Worm (Caenorhabditis elegans) whole organism, L1 larva: Measurements from ENCODE around the gene K08F9.4.

Experiments used
- C16A3.4 ChIP-seq: fragments of 150-350 bp; optimal IDR thresholded peaks from 2 replicates; lab custom pipeline; 2014; ENCODE audit warnings: missing biosample characterization, missing genetic modification characterization
- aha-1 ChIP-seq: fragments of 150-350 bp; optimal IDR thresholded peaks from 2 replicates; lab custom pipeline; 2014; ENCODE audit warnings: missing biosample characterization, missing genetic modification characterization
- alr-1 ChIP-seq: fragments of 200-800 bp; sonication (Bioruptor generic); optimal IDR thresholded peaks from 2 replicates; lab custom pipeline; 2018; ENCODE audit warnings: borderline replicate concordance, mild to moderate bottlenecking, missing genetic modification characterization, missing compliant biosample characterization
- ama-1 ChIP-seq: fragments of 150-350 bp; optimal IDR thresholded peaks from 2 replicates; lab custom pipeline; 2014
- blmp-1 ChIP-seq: fragments of 150-350 bp; optimal IDR thresholded peaks from 2 replicates; lab custom pipeline; 2014; ENCODE audit warnings: missing biosample characterization, missing genetic modification characterization
- ceh-63 ChIP-seq: fragments of 200-800 bp; sonication (Bioruptor generic); optimal IDR thresholded peaks from 2 replicates; lab custom pipeline; 2018; ENCODE audit warnings: mild to moderate bottlenecking, missing genetic modification characterization, missing compliant biosample characterization
- ceh-8 ChIP-seq: fragments of 200-800 bp; sonication (Bioruptor generic); optimal IDR thresholded peaks from 2 replicates; lab custom pipeline; 2018; ENCODE audit warnings: mild to moderate bottlenecking, missing genetic modification characterization, moderate library complexity, missing compliant biosample characterization
- dpl-1 ChIP-seq, 3 experiments: fragments of 150-350 bp in 2 of 3; sonication (generic microtip) in 1 of 3; optimal IDR thresholded peaks; 2 replicates each; lab custom pipeline; 2014 to 2017; ENCODE audit warnings: missing biosample characterization in 3 of 3, missing genetic modification characterization in 3 of 3, missing genetic modification reagents in 3 of 3
- dsc-1 ChIP-seq: sonication (generic microtip); optimal IDR thresholded peaks from 2 replicates; lab custom pipeline; 2016; ENCODE audit warnings: mild to moderate bottlenecking, missing genetic modification characterization, missing compliant biosample characterization
- efl-1 ChIP-seq, 4 experiments: fragments of 150-350 bp; optimal IDR thresholded peaks in 3 of 4; peaks in 1 of 4; 1 replicate in 1 of 4; 2 replicates in 3 of 4; lab custom pipeline; 2014; ENCODE audit warnings: missing biosample characterization in 2 of 4, missing genetic modification characterization in 2 of 4, missing genetic modification reagents in 2 of 4
- efl-3 ChIP-seq: fragments of 200-800 bp; sonication (Bioruptor generic); optimal IDR thresholded peaks from 2 replicates; lab custom pipeline; 2018; ENCODE audit warnings: mild to moderate bottlenecking, missing genetic modification characterization, missing compliant biosample characterization
- egl-13 ChIP-seq: sonication (generic microtip); optimal IDR thresholded peaks from 2 replicates; lab custom pipeline; 2016; ENCODE audit warnings: missing genotype, missing genetic modification reagents, missing genetic modification characterization, missing compliant biosample characterization
- egl-27 ChIP-seq, 2 experiments: fragments of 150-350 bp in 1 of 2; sonication (generic microtip); optimal IDR thresholded peaks; 3 replicates each; lab custom pipeline; 2017 to 2018; ENCODE audit warnings: missing biosample characterization in 2 of 2, missing genetic modification characterization in 2 of 2, missing genetic modification reagents in 2 of 2
- fkh-10 ChIP-seq: sonication (generic microtip); optimal IDR thresholded peaks from 2 replicates; lab custom pipeline; 2017; ENCODE audit warnings: missing biosample characterization, missing genetic modification reagents, missing genetic modification characterization
- fkh-8 ChIP-seq: sonication (generic microtip); optimal IDR thresholded peaks from 2 replicates; lab custom pipeline; 2016; ENCODE audit warnings: mild to moderate bottlenecking, missing genetic modification characterization, missing compliant biosample characterization
- grh-1 ChIP-seq: fragments of 200-800 bp; sonication (Bioruptor generic); IDR thresholded peaks from 2 replicates; pipeline ENCODE4 v1.3.6; 2022; ENCODE audit warnings: missing genetic modification reagents, missing genetic modification characterization, missing compliant biosample characterization
- hlh-17 ChIP-seq: fragments of 200-800 bp; sonication (Bioruptor generic); optimal IDR thresholded peaks from 2 replicates; lab custom pipeline; 2018; ENCODE audit warnings: missing genetic modification characterization, mild to moderate bottlenecking, missing compliant biosample characterization, moderate library complexity, borderline replicate concordance
- hlh-4 ChIP-seq: sonication (generic microtip); optimal IDR thresholded peaks from 2 replicates; lab custom pipeline; 2016; ENCODE audit warnings: mild to moderate bottlenecking, missing genetic modification characterization, missing compliant biosample characterization
- irx-1 ChIP-seq: sonication (generic microtip); optimal IDR thresholded peaks from 2 replicates; lab custom pipeline; 2016; ENCODE audit warnings: missing genetic modification characterization, missing compliant biosample characterization
- isw-1 ChIP-seq: fragments of 200-800 bp; sonication (Bioruptor generic); IDR thresholded peaks from 2 replicates; pipeline ENCODE4 v1.3.6; 2022; ENCODE audit warnings: missing genetic modification characterization, missing compliant biosample characterization
- jun-1 ChIP-seq: fragments of 150-350 bp; optimal IDR thresholded peaks from 2 replicates; lab custom pipeline; 2014; ENCODE audit warnings: missing biosample characterization, missing genetic modification reagents, missing genetic modification characterization
- lin-13 ChIP-seq: fragments of 150-350 bp; optimal IDR thresholded peaks from 2 replicates; lab custom pipeline; 2014; ENCODE audit warnings: missing biosample characterization, missing genetic modification reagents, missing genetic modification characterization
- lin-35 ChIP-seq, 2 experiments: fragments of 150-350 bp; optimal IDR thresholded peaks; 2 replicates each; lab custom pipeline; 2014; ENCODE audit warnings: missing biosample characterization in 2 of 2, missing genetic modification characterization in 2 of 2, missing genetic modification reagents in 2 of 2
- lin-39 ChIP-seq: fragments of 150-350 bp; optimal IDR thresholded peaks from 2 replicates; lab custom pipeline; 2014; ENCODE audit warnings: missing biosample characterization, missing genetic modification reagents, missing genetic modification characterization
- lir-3 ChIP-seq: sonication (generic microtip); optimal IDR thresholded peaks from 2 replicates; lab custom pipeline; 2016; ENCODE audit warnings: mild to moderate bottlenecking, missing genetic modification characterization, moderate library complexity, missing compliant biosample characterization; ENCODE audit not compliant: poor library complexity
- mdl-1 ChIP-seq, 2 experiments: fragments of 150-350 bp; optimal IDR thresholded peaks; 2 replicates each; lab custom pipeline; 2014 to 2017; ENCODE audit warnings: missing biosample characterization in 2 of 2, missing genetic modification characterization in 2 of 2, inconsistent platforms in 1 of 2
- mef-2 ChIP-seq: fragments of 150-350 bp; optimal IDR thresholded peaks from 2 replicates; lab custom pipeline; 2014; ENCODE audit warnings: missing biosample characterization, missing genetic modification characterization
- nhr-11 ChIP-seq: fragments of 150-350 bp; optimal IDR thresholded peaks from 2 replicates; lab custom pipeline; 2014; ENCODE audit warnings: missing biosample characterization, missing genetic modification characterization
- nhr-20 ChIP-seq: sonication (generic microtip); optimal IDR thresholded peaks from 2 replicates; lab custom pipeline; 2016; ENCODE audit warnings: mild to moderate bottlenecking, missing genetic modification characterization, missing compliant biosample characterization
- nhr-237 ChIP-seq: fragments of 150-350 bp; optimal IDR thresholded peaks from 2 replicates; lab custom pipeline; 2014; ENCODE audit warnings: missing biosample characterization, missing genetic modification characterization
- nhr-28 ChIP-seq: fragments of 150-350 bp; optimal IDR thresholded peaks from 2 replicates; lab custom pipeline; 2014; ENCODE audit warnings: missing biosample characterization, missing genetic modification characterization
- nhr-71 ChIP-seq: sonication (generic microtip); optimal IDR thresholded peaks from 2 replicates; lab custom pipeline; 2016; ENCODE audit warnings: mild to moderate bottlenecking, missing genetic modification characterization, moderate library complexity, missing compliant biosample characterization
- nhr-76 ChIP-seq: sonication (generic microtip); optimal IDR thresholded peaks from 2 replicates; lab custom pipeline; 2017; ENCODE audit warnings: missing biosample characterization, missing genetic modification characterization
- nhr-77 ChIP-seq: fragments of 150-350 bp; optimal IDR thresholded peaks from 2 replicates; lab custom pipeline; 2014; ENCODE audit warnings: missing biosample characterization, missing genetic modification characterization
- nhr-84 ChIP-seq: sonication (generic microtip); optimal IDR thresholded peaks from 2 replicates; lab custom pipeline; 2017; ENCODE audit warnings: missing biosample characterization, missing genetic modification characterization
- nhr-90 ChIP-seq: sonication (generic microtip); optimal IDR thresholded peaks from 2 replicates; lab custom pipeline; 2016; ENCODE audit warnings: mild to moderate bottlenecking, missing genetic modification characterization, missing compliant biosample characterization; ENCODE audit not compliant: poor library complexity
- pag-3 ChIP-seq: sonication (generic microtip); optimal IDR thresholded peaks from 2 replicates; lab custom pipeline; 2017; ENCODE audit warnings: missing genetic modification characterization, mild to moderate bottlenecking, missing compliant biosample characterization, antibody characterized with exemption, borderline replicate concordance; ENCODE audit not compliant: insufficient read depth
- rnt-1 ChIP-seq: sonication (generic microtip); optimal IDR thresholded peaks from 2 replicates; lab custom pipeline; 2016; ENCODE audit warnings: mild to moderate bottlenecking, missing genetic modification characterization, moderate library complexity, missing compliant biosample characterization
- skn-1 ChIP-seq: fragments of 150-350 bp; optimal IDR thresholded peaks from 2 replicates; lab custom pipeline; 2014; ENCODE audit warnings: missing biosample characterization, missing genetic modification characterization
- snu-23 ChIP-seq: sonication (generic microtip); optimal IDR thresholded peaks from 2 replicates; lab custom pipeline; 2016; ENCODE audit warnings: missing genetic modification characterization, missing compliant biosample characterization
- sox-4 ChIP-seq: sonication (generic microtip); optimal IDR thresholded peaks from 2 replicates; lab custom pipeline; 2016; ENCODE audit warnings: missing genetic modification characterization, missing compliant biosample characterization
- sup-37 ChIP-seq: fragments of 200-800 bp; sonication (Bioruptor generic); optimal IDR thresholded peaks from 2 replicates; lab custom pipeline; 2018; ENCODE audit warnings: mild to moderate bottlenecking, missing genetic modification characterization, missing compliant biosample characterization
- swsn-7 ChIP-seq: sonication (generic microtip); optimal IDR thresholded peaks from 2 replicates; lab custom pipeline; 2016; ENCODE audit warnings: missing genetic modification characterization, missing compliant biosample characterization
- tbx-2 ChIP-seq: sonication (generic microtip); optimal IDR thresholded peaks from 2 replicates; lab custom pipeline; 2016; ENCODE audit warnings: missing genetic modification characterization, missing compliant biosample characterization
- unc-98 ChIP-seq: fragments of 200-800 bp; sonication (Bioruptor generic); IDR thresholded peaks from 2 replicates; pipeline ENCODE4 v1.3.6; 2022; ENCODE audit warnings: missing genetic modification characterization, missing compliant biosample characterization
- xbp-1 ChIP-seq: sonication (generic microtip); optimal IDR thresholded peaks from 2 replicates; lab custom pipeline; 2016; ENCODE audit warnings: missing genetic modification characterization, missing compliant biosample characterization
- zip-4 ChIP-seq: fragments of 200-800 bp; sonication (Bioruptor generic); optimal IDR thresholded peaks from 2 replicates; lab custom pipeline; 2018; ENCODE audit warnings: mild to moderate bottlenecking, missing genetic modification characterization, moderate library complexity, missing compliant biosample characterization
- ztf-11 ChIP-seq, 2 experiments: sonication (generic microtip); optimal IDR thresholded peaks; 2 replicates each; lab custom pipeline; 2016 to 2017; ENCODE audit warnings: missing genetic modification characterization in 2 of 2, missing biosample characterization in 1 of 2, missing compliant biosample characterization in 1 of 2
- ztf-4 ChIP-seq: fragments of 150-350 bp; optimal IDR thresholded peaks from 2 replicates; lab custom pipeline; 2014; ENCODE audit warnings: missing biosample characterization, missing genetic modification characterization

K08F9.4 gene

ce11 chrV:15189567-15189966 is 45.7 kb downstream of the K08F9.4 start, which contains the start of gene cyn-3 (continued):
- TF ChIP-seq dpl-1 (GFP tag; optimal IDR thresholded peaks at IDR 0.05; lab: Kevin White, UChicago) (peak; percentile 99), fkh-10 (GFP tag; lab: Kevin White, UChicago) (peak; percentile 56), skn-1 (tag; lab: Kevin White, UChicago) (peak; percentile 90), lin-35 (GFP tag; optimal IDR thresholded peaks at IDR 0.05; lab: Kevin White, UChicago) (peak; percentile 100), efl-3 (no peak), ama-1 (lab: Kevin White, UChicago) (peak; percentile 66)

- peak; percentile 69 for TF ChIP-seq C16A3.4 (tag; lab: Kevin White, UChicago)
- TF ChIP-seq zip-4 (GFP tag; lab: Kevin White, UChicago) = peak; percentile 29
- no peak for TF ChIP-seq blmp-1 (tag; lab: Kevin White, UChicago)
- TF ChIP-seq snu-23 = peak; percentile 78
- TF ChIP-seq nhr-71 (tag; lab: Kevin White, UChicago) = peak; percentile 87
- TF ChIP-seq nhr-84 (tag; lab: Kevin White, UChicago) = no peak
- TF ChIP-seq sup-37 (GFP tag; lab: Kevin White, UChicago) = no peak
- TF ChIP-seq nhr-20 (tag; lab: Kevin White, UChicago) = peak; percentile 79
- peak; percentile 86 for TF ChIP-seq ama-1 (lab: Kevin White, UChicago)
- peak in 1 of 2 experiments; percentile 51 for TF ChIP-seq mdl-1 (tag; optimal IDR thresholded peaks at IDR 0.05; lab: Kevin White, UChicago)
- TF ChIP-seq mef-2 = peak; percentile 39
- peak; percentile 88 for TF ChIP-seq fkh-8 (tag; lab: Kevin White, UChicago)
- TF ChIP-seq grh-1 (GFP tag; lab: Robert Waterston, UW) = peak; percentile 43; the same call in 1 of the 2 replicates
- TF ChIP-seq hlh-4 = no peak
- TF ChIP-seq efl-3 = no peak
- no peak for TF ChIP-seq nhr-28 (tag; lab: Kevin White, UChicago)
- TF ChIP-seq lir-3 (tag; lab: Kevin White, UChicago) = peak; percentile 51
- TF ChIP-seq aha-1 (tag; lab: Kevin White, UChicago) = no peak
- TF ChIP-seq pag-3 = no peak
- TF ChIP-seq dsc-1 (tag; lab: Kevin White, UChicago) = peak; percentile 66
- TF ChIP-seq egl-27 (tag; optimal IDR thresholded peaks at IDR 0.05; lab: Kevin White, UChicago) = no peak
- peak; percentile 67 for TF ChIP-seq skn-1 (tag; lab: Kevin White, UChicago)
- TF ChIP-seq jun-1 (tag; lab: Kevin White, UChicago) = peak; percentile 45
- TF ChIP-seq tbx-2 (tag; lab: Kevin White, UChicago) = peak; percentile 66
- no peak for TF ChIP-seq hlh-17
- TF ChIP-seq egl-13 (tag; lab: Kevin White, UChicago) = no peak
- no peak for TF ChIP-seq alr-1 (tag; lab: Kevin White, UChicago)
- TF ChIP-seq ceh-63 (GFP tag; lab: Kevin White, UChicago) = no peak
- TF ChIP-seq nhr-90 (tag; lab: Kevin White, UChicago) = peak; percentile 75
- TF ChIP-seq swsn-7 (tag; lab: Kevin White, UChicago) = peak; percentile 70
- no peak for TF ChIP-seq unc-98
- peak; percentile 78 for TF ChIP-seq ztf-4
- TF ChIP-seq fkh-10 (GFP tag; lab: Kevin White, UChicago) = no peak
- TF ChIP-seq rnt-1 (tag; lab: Kevin White, UChicago) = peak; percentile 85
- TF ChIP-seq lin-39 (tag; lab: Kevin White, UChicago) = no peak
- TF ChIP-seq nhr-77 (tag; lab: Kevin White, UChicago) = peak; percentile 45
- TF ChIP-seq ztf-11 (tag; optimal IDR thresholded peaks at IDR 0.05; lab: Kevin White, UChicago) = peak in 1 of 2 experiments; percentile 33
- peak; percentile 57 for TF ChIP-seq xbp-1 (tag; lab: Kevin White, UChicago)
- no peak for TF ChIP-seq nhr-76 (tag; lab: Kevin White, UChicago)
- no peak for TF ChIP-seq ceh-8 (GFP tag; lab: Kevin White, UChicago)
- TF ChIP-seq nhr-237 = no peak
- no peak for TF ChIP-seq isw-1
- TF ChIP-seq nhr-11 = no peak
- TF ChIP-seq efl-1 (optimal IDR thresholded peaks at IDR 0.05; lab: Kevin White, UChicago) = peak; percentile 57 to 80
- TF ChIP-seq efl-1 (GFP tag; optimal IDR thresholded peaks at IDR 0.05 in 1 of 2; lab: Kevin White, UChicago) = peak; percentile 72 to 98
- no peak for TF ChIP-seq sox-4
- peak; percentile 28 for TF ChIP-seq irx-1 (tag; lab: Kevin White, UChicago)
- peak; percentile 34 for TF ChIP-seq lin-13 (GFP tag; lab: Kevin White, UChicago)
These were observed 47.1 kb downstream of the K08F9.4 start, which contains the start of gene Y75B12B.11 for ce11 chrV:15190903-15191302. Gene Y75B12B.11 (plus strand): TSS chrV:15191296.
